Fruit fly (Drosophila melanogaster) whole organism, embryonic: ENCODE data around the gene CG13457.
A peak's percentile ranks its signal among the peaks of the same experiment; 100 is the strongest.

ENCODE experiments used
- CG12236 ChIP-seq: fragments of 200-800 bp; sonication (Bioruptor generic); optimal IDR thresholded peaks from 2 replicates; lab custom pipeline; 2016; ENCODE audit warnings: missing biosample characterization, missing genetic modification characterization
- CG13287 ChIP-seq: fragments of 200-800 bp; sonication (Bioruptor generic); IDR thresholded peaks from 2 replicates; pipeline ENCODE4 v1.3.6; 2022; ENCODE audit warnings: missing biosample characterization, missing genetic modification characterization; ENCODE audit not compliant: partially characterized antibody
- CG13624 ChIP-seq: fragments of 200-800 bp; sonication (Bioruptor generic); optimal IDR thresholded peaks from 2 replicates; lab custom pipeline; 2016; ENCODE audit warnings: missing biosample characterization, missing genetic modification characterization
- CG13775 ChIP-seq: fragments of 200-800 bp; sonication (Bioruptor generic); optimal IDR thresholded peaks from 3 replicates; lab custom pipeline; 2017; ENCODE audit warnings: missing biosample characterization, mild to moderate bottlenecking, missing genetic modification characterization
- CG1603 ChIP-seq: fragments of 200-800 bp; sonication (Bioruptor generic); optimal IDR thresholded peaks from 2 replicates; lab custom pipeline; 2019; ENCODE audit warnings: missing biosample characterization, mild to moderate bottlenecking, missing genetic modification characterization, moderate library complexity
- CG17186 ChIP-seq: fragments of 200-800 bp; sonication (Bioruptor generic); optimal IDR thresholded peaks from 3 replicates; lab custom pipeline; 2017; ENCODE audit warnings: missing biosample characterization, missing genetic modification reagents, missing genetic modification characterization
- CG2199 ChIP-seq: fragments of 200-800 bp; sonication (Bioruptor generic); IDR thresholded peaks from 3 replicates; pipeline ENCODE4 v1.3.6; 2022; ENCODE audit warnings: missing biosample characterization, missing genetic modification characterization
- CG3281 ChIP-seq: fragments of 200-800 bp; sonication (Bioruptor generic); optimal IDR thresholded peaks from 3 replicates; lab custom pipeline; 2017; ENCODE audit warnings: missing biosample characterization, mild to moderate bottlenecking, missing genetic modification characterization
- CG6791 ChIP-seq: fragments of 200-800 bp; sonication (Bioruptor generic); IDR thresholded peaks from 3 replicates; pipeline ENCODE4 v1.3.6; 2022; ENCODE audit warnings: missing biosample characterization, missing genetic modification characterization; ENCODE audit not compliant: partially characterized antibody
- CG7963 ChIP-seq: fragments of 200-800 bp; sonication (Bioruptor generic); IDR thresholded peaks from 3 replicates; pipeline ENCODE4 v1.3.6; 2022; ENCODE audit warnings: missing biosample characterization, missing genetic modification characterization; ENCODE audit not compliant: partially characterized antibody
- CG7987 ChIP-seq: fragments of 200-800 bp; sonication (Bioruptor generic); optimal IDR thresholded peaks from 2 replicates; lab custom pipeline; 2018; ENCODE audit warnings: missing biosample characterization, mild to moderate bottlenecking, missing genetic modification characterization, moderate library complexity
- CG9609 ChIP-seq: fragments of 200-800 bp; sonication (Bioruptor generic); optimal IDR thresholded peaks from 3 replicates; lab custom pipeline; 2016; ENCODE audit warnings: missing biosample characterization, missing genetic modification characterization
- CrebB ChIP-seq: fragments of 200-800 bp; sonication (Bioruptor generic); optimal IDR thresholded peaks from 3 replicates; lab custom pipeline; 2018; ENCODE audit warnings: missing biosample characterization, mild to moderate bottlenecking, missing genetic modification characterization
- E2f2 ChIP-seq: fragments of 200-800 bp; sonication (Bioruptor generic); IDR thresholded peaks from 2 replicates; pipeline ENCODE4 v1.3.6; 2022; ENCODE audit warnings: missing biosample characterization, missing genetic modification characterization
- Elba2 ChIP-seq: fragments of 200-800 bp; sonication (Bioruptor generic); optimal IDR thresholded peaks from 3 replicates; lab custom pipeline; 2016; ENCODE audit warnings: missing biosample characterization, missing genetic modification characterization
- Fer3 ChIP-seq: fragments of 200-800 bp; sonication (Bioruptor generic); optimal IDR thresholded peaks from 2 replicates; lab custom pipeline; 2018; ENCODE audit warnings: missing biosample characterization, mild to moderate bottlenecking, missing genetic modification characterization, moderate library complexity
- GATAe ChIP-seq: fragments of 200-800 bp; sonication (Bioruptor generic); conservative IDR thresholded peaks from 2 replicates; pipeline ENCODE4 v1.3.6; 2022; ENCODE audit warnings: missing biosample characterization, missing genetic modification characterization
- Gsc ChIP-seq: fragments of 200-800 bp; sonication (Bioruptor generic); IDR thresholded peaks from 2 replicates; pipeline ENCODE4 v1.3.6; 2022; ENCODE audit warnings: missing biosample characterization, missing genetic modification characterization
- Hey ChIP-seq: fragments of 200-800 bp; sonication (Bioruptor generic); optimal IDR thresholded peaks from 3 replicates; lab custom pipeline; 2018; ENCODE audit warnings: missing biosample characterization, mild to moderate bottlenecking, missing genetic modification characterization
- Hmr ChIP-seq: fragments of 200-800 bp; sonication (Bioruptor generic); optimal IDR thresholded peaks from 3 replicates; lab custom pipeline; 2017; ENCODE audit warnings: mild to moderate bottlenecking, missing biosample characterization, missing genetic modification reagents, missing genetic modification characterization
- Lim3 ChIP-seq: fragments of 200-800 bp; sonication (Bioruptor generic); IDR thresholded peaks from 2 replicates; pipeline ENCODE4 v1.3.6; 2022; ENCODE audit warnings: missing biosample characterization, missing genetic modification characterization
- Max ChIP-seq: fragments of 200-800 bp; sonication (Bioruptor generic); optimal IDR thresholded peaks from 2 replicates; lab custom pipeline; 2016; ENCODE audit warnings: missing biosample characterization, mild to moderate bottlenecking, missing genetic modification characterization
- Mes4 ChIP-seq: fragments of 200-800 bp; sonication (Bioruptor generic); optimal IDR thresholded peaks from 2 replicates; lab custom pipeline; 2016; ENCODE audit warnings: missing biosample characterization, missing genetic modification characterization
- Nf-YA ChIP-seq: fragments of 200-800 bp; sonication (Bioruptor generic); IDR thresholded peaks from 2 replicates; pipeline ENCODE4 v1.3.6; 2022; ENCODE audit warnings: missing biosample characterization, missing genetic modification characterization
- Sox100B ChIP-seq: fragments of 200-800 bp; sonication (Bioruptor generic); optimal IDR thresholded peaks from 3 replicates; lab custom pipeline; 2018; ENCODE audit warnings: missing biosample characterization, mild to moderate bottlenecking, missing genetic modification characterization
- Sry-δ ChIP-seq: fragments of 200-800 bp; sonication (Bioruptor generic); optimal IDR thresholded peaks from 2 replicates; lab custom pipeline; 2016; ENCODE audit warnings: missing biosample characterization, missing genetic modification characterization
- Tbp ChIP-seq: fragments of >200 bp; optimal IDR thresholded peaks from 2 replicates; lab custom pipeline; 2018; ENCODE audit warnings: missing biosample characterization, missing genetic modification characterization
- Xrp1 ChIP-seq: fragments of 200-800 bp; sonication (Bioruptor generic); IDR thresholded peaks from 2 replicates; pipeline ENCODE4 v1.3.6; 2022; ENCODE audit warnings: missing biosample characterization, missing genetic modification characterization
- ac ChIP-seq: fragments of 200-800 bp; sonication (Bioruptor generic); optimal IDR thresholded peaks from 3 replicates; lab custom pipeline; 2017; ENCODE audit warnings: missing biosample characterization, mild to moderate bottlenecking, missing genetic modification characterization
- bab2 ChIP-seq: fragments of 200-800 bp; sonication (Bioruptor generic); optimal IDR thresholded peaks from 2 replicates; lab custom pipeline; 2016; ENCODE audit warnings: missing biosample characterization, missing genetic modification characterization
- chinmo ChIP-seq: fragments of 200-800 bp; sonication (Bioruptor generic); IDR thresholded peaks from 4 replicates; pipeline ENCODE4 v1.3.6; 2022; ENCODE audit warnings: missing biosample characterization, missing genetic modification characterization; ENCODE audit not compliant: partially characterized antibody
- crc ChIP-seq: fragments of 200-800 bp; sonication (Bioruptor generic); optimal IDR thresholded peaks from 2 replicates; lab custom pipeline; 2016; ENCODE audit warnings: missing biosample characterization, missing genetic modification characterization
- ems ChIP-seq: fragments of 200-800 bp; sonication (Bioruptor generic); optimal IDR thresholded peaks from 3 replicates; lab custom pipeline; 2016; ENCODE audit warnings: missing biosample characterization, missing genetic modification characterization
- eyg ChIP-seq: fragments of 200-800 bp; sonication (Bioruptor generic); optimal IDR thresholded peaks from 3 replicates; lab custom pipeline; 2016; ENCODE audit warnings: missing biosample characterization, missing genetic modification characterization
- ftz-f1 ChIP-seq: fragments of 200-800 bp; sonication (Bioruptor generic); optimal IDR thresholded peaks from 2 replicates; lab custom pipeline; 2016; ENCODE audit warnings: missing biosample characterization, missing genetic modification characterization
- inv ChIP-seq: fragments of 200-800 bp; sonication (Bioruptor generic); IDR thresholded peaks from 2 replicates; pipeline ENCODE4 v1.3.6; 2022; ENCODE audit warnings: missing biosample characterization, missing genetic modification characterization; ENCODE audit not compliant: partially characterized antibody
- klu ChIP-seq: fragments of 200-800 bp; sonication (Bioruptor generic); IDR thresholded peaks from 2 replicates; pipeline ENCODE4 v1.3.6; 2022; ENCODE audit warnings: missing biosample characterization, missing genetic modification characterization
- lola ChIP-seq, 3 experiments: fragments of >200 bp in 2 of 3; fragments of 200-800 bp in 1 of 3; sonication (Bioruptor generic) in 1 of 3; optimal IDR thresholded peaks; 2 replicates each; lab custom pipeline; 2017 to 2019; ENCODE audit warnings: missing biosample characterization in 3 of 3, missing genetic modification characterization in 3 of 3, mild to moderate bottlenecking in 1 of 3, moderate library complexity in 1 of 3
- run ChIP-seq: fragments of 200-800 bp; sonication (Bioruptor generic); optimal IDR thresholded peaks from 3 replicates; lab custom pipeline; 2018; ENCODE audit warnings: missing biosample characterization, mild to moderate bottlenecking, missing genetic modification characterization
- salm ChIP-seq: fragments of 200-800 bp; sonication (Bioruptor generic); optimal IDR thresholded peaks from 2 replicates; lab custom pipeline; 2018; ENCODE audit warnings: missing biosample characterization, mild to moderate bottlenecking, missing genetic modification characterization
- sd ChIP-seq: fragments of 200-800 bp; sonication (Bioruptor generic); optimal IDR thresholded peaks from 3 replicates; lab custom pipeline; 2018; ENCODE audit warnings: missing biosample characterization, mild to moderate bottlenecking, missing genetic modification characterization, moderate library complexity
- slp2 ChIP-seq: fragments of 200-800 bp; sonication (Bioruptor generic); optimal IDR thresholded peaks from 2 replicates; lab custom pipeline; 2016; ENCODE audit warnings: missing biosample characterization, missing genetic modification characterization
- so ChIP-seq: fragments of 200-800 bp; sonication (Bioruptor generic); IDR thresholded peaks from 3 replicates; pipeline ENCODE4 v1.3.6; 2022; ENCODE audit warnings: missing biosample characterization, missing genetic modification characterization
- ssp ChIP-seq: fragments of 200-800 bp; sonication (Bioruptor generic); IDR thresholded peaks from 2 replicates; pipeline ENCODE4 v1.3.6; 2022; ENCODE audit warnings: missing biosample characterization, missing genetic modification characterization
- stwl ChIP-seq: fragments of 200-800 bp; sonication (Bioruptor generic); optimal IDR thresholded peaks from 3 replicates; lab custom pipeline; 2018; ENCODE audit warnings: missing biosample characterization, mild to moderate bottlenecking, missing genetic modification characterization, moderate library complexity
- tin ChIP-seq: fragments of 200-800 bp; sonication (Bioruptor generic); optimal IDR thresholded peaks from 3 replicates; lab custom pipeline; 2016; ENCODE audit warnings: missing biosample characterization, missing genetic modification characterization
- tio ChIP-seq: fragments of 200-800 bp; sonication (Bioruptor generic); optimal IDR thresholded peaks from 2 replicates; lab custom pipeline; 2017; ENCODE audit warnings: missing biosample characterization, missing genetic modification characterization, inconsistent platforms
- tx ChIP-seq: fragments of 200-800 bp; sonication (Bioruptor generic); optimal IDR thresholded peaks from 2 replicates; lab custom pipeline; 2016; ENCODE audit warnings: missing biosample characterization, missing genetic modification characterization
- vvl ChIP-seq: fragments of 200-800 bp; sonication (Bioruptor generic); IDR thresholded peaks from 2 replicates; pipeline ENCODE4 v1.3.6; 2022; ENCODE audit warnings: missing biosample characterization, missing genetic modification characterization

The CG13457 gene

DNA sequence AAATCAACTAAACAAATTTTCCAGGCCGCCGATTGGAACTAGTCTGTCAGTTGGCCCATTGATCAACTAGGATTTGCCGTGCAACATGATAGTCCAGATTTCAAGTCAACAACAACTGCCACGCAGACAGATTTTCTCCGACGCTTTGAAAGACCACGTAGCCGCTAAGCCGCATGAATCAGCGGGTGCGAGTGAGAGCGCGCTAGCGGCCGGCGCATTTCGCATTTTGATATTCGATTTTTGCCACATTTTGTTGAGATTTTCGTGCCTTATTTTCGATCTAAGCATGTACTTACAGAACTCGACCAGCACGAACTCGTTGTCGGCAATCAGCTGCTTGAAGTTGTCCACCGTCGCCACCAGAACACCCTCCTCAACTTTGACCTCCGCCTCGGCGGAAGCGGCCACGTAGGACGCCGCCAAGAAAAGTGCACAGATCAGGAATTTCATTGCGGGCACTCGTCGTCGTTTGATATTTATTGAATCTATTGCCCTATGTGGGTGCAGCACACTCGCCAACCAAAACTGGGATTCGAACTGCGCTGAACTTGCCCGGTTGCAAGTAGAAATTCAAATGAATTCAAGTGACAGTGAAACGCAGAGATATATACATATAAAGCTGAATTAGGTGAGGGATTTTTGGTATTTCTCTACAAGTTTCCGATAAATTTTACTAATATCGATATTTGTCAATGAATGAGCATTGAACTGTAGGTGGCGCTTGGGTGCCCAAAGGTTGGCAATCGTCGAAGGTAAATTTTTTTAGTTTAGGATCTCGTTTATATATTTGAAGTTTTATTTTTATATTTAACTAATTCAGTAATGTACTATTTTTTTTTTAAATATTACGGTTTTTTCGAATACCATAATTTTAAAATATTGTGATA, 11.1 kb upstream of the CG13457 start, which contains the start of gene Pdi (continued):
- TF ChIP-seq crc, result no peak
- TF ChIP-seq Hmr, result peak; percentile 53
- TF ChIP-seq Gsc (GFP tag; lab: Robert Waterston, UW), result no peak
- no peak for TF ChIP-seq Lim3 (GFP tag; lab: Robert Waterston, UW)
- no peak for TF ChIP-seq Tbp (GFP tag; lab: Kevin White, UChicago)
- no peak for TF ChIP-seq Hey (tag; lab: Kevin White, UChicago)
- no peak for TF ChIP-seq CG9609 (GFP tag; lab: Kevin White, UChicago)
- TF ChIP-seq tio (GFP tag; lab: Kevin White, UChicago), result no peak
- peak; percentile 58; the same call in 1 of the 2 replicates for TF ChIP-seq inv
- no peak for TF ChIP-seq GATAe (GFP tag; lab: Robert Waterston, UW)
- TF ChIP-seq CG1603 (tag; lab: Kevin White, UChicago), result peak; percentile 80
- no peak for TF ChIP-seq CG12236 (GFP tag; lab: Kevin White, UChicago)
- no peak for TF ChIP-seq bab2 (GFP tag; lab: Kevin White, UChicago)
- TF ChIP-seq Sry-δ (GFP tag; lab: Kevin White, UChicago), result peak; percentile 80
- TF ChIP-seq Sox100B (GFP tag; lab: Kevin White, UChicago), result no peak
- TF ChIP-seq E2f2, result peak; percentile 70
- no peak for TF ChIP-seq eyg (GFP tag; lab: Kevin White, UChicago)
- peak; percentile 35 for TF ChIP-seq ems (GFP tag; lab: Kevin White, UChicago)
- TF ChIP-seq CG6791, result peak; percentile 58; the same call in 1 of the 3 replicates
- peak; percentile 19 for TF ChIP-seq tx (GFP tag; lab: Kevin White, UChicago)
- peak; percentile 76; the same call in 2 of the 4 replicates for TF ChIP-seq chinmo (GFP tag; lab: Robert Waterston, UW)
- no peak for TF ChIP-seq Xrp1 (GFP tag; lab: Robert Waterston, UW)
- TF ChIP-seq Fer3 (tag; lab: Kevin White, UChicago), result peak; percentile 26
- TF ChIP-seq klu (GFP tag; lab: Robert Waterston, UW), result no peak
- no peak for TF ChIP-seq CG3281 (GFP tag; lab: Kevin White, UChicago)
- peak; percentile 76 for TF ChIP-seq vvl (GFP tag; lab: Robert Waterston, UW)
- TF ChIP-seq CG13287 (GFP tag; lab: Robert Waterston, UW), result peak; percentile 88
- TF ChIP-seq sd (tag; lab: Kevin White, UChicago), result peak; percentile 72
- TF ChIP-seq so (GFP tag; lab: Robert Waterston, UW), result no peak
- peak; percentile 28 for TF ChIP-seq ftz-f1 (GFP tag; lab: Kevin White, UChicago)
- TF ChIP-seq Mes4 (GFP tag; lab: Kevin White, UChicago), result no peak
- peak; percentile 56 for TF ChIP-seq CG17186 (GFP tag; lab: Kevin White, UChicago)
- TF ChIP-seq CG2199, result peak; percentile 78; the same call in 2 of the 3 replicates
- TF ChIP-seq ssp, result peak; percentile 25; the same call in 1 of the 2 replicates
- no peak for TF ChIP-seq Max (GFP tag; lab: Kevin White, UChicago)
- TF ChIP-seq CrebB, result peak; percentile 41
- no peak for TF ChIP-seq lola (GFP tag; optimal IDR thresholded peaks at IDR 0.05; lab: Kevin White, UChicago)
- TF ChIP-seq run, result no peak
- TF ChIP-seq slp2 (GFP tag; lab: Kevin White, UChicago), result no peak
- no peak for TF ChIP-seq Elba2 (GFP tag; lab: Kevin White, UChicago)
- TF ChIP-seq tin (GFP tag; lab: Kevin White, UChicago), result peak; percentile 3
- no peak for TF ChIP-seq Nf-YA (GFP tag; lab: Robert Waterston, UW)
- peak; percentile 43 for TF ChIP-seq CG13624 (GFP tag; lab: Kevin White, UChicago)
- peak; percentile 49 for TF ChIP-seq CG7987
- TF ChIP-seq stwl, result peak; percentile 79
- peak; percentile 21 for TF ChIP-seq salm (tag; lab: Kevin White, UChicago)
- TF ChIP-seq ac, result peak; percentile 5
- peak; percentile 28 for TF ChIP-seq CG13775
- no peak for TF ChIP-seq CG7963
